Worm (Caenorhabditis elegans) whole organism, L1 larva: ENCODE data around the gene sri-27.
"Not testable (repeated sequence)": the region's sequence is repeated elsewhere in the genome, so short reads cannot be mapped to it uniquely, and the experiment has no call there.

Experiments used
- C04F5.9 ChIP-seq: sonication (generic microtip); optimal IDR thresholded peaks from 2 replicates; lab custom pipeline; 2016; ENCODE audit warnings: missing genetic modification characterization, missing compliant biosample characterization
- Y116A8C.19 ChIP-seq: sonication (generic microtip); optimal IDR thresholded peaks from 2 replicates; lab custom pipeline; 2016; ENCODE audit warnings: missing compliant biosample characterization, missing genetic modification characterization, borderline replicate concordance
- aha-1 ChIP-seq: fragments of 150-350 bp; optimal IDR thresholded peaks from 2 replicates; lab custom pipeline; 2014; ENCODE audit warnings: missing biosample characterization, missing genetic modification characterization
- alr-1 ChIP-seq: fragments of 200-800 bp; sonication (Bioruptor generic); optimal IDR thresholded peaks from 2 replicates; lab custom pipeline; 2018; ENCODE audit warnings: borderline replicate concordance, mild to moderate bottlenecking, missing genetic modification characterization, missing compliant biosample characterization
- aly-2 ChIP-seq: fragments of 150-350 bp; optimal IDR thresholded peaks from 2 replicates; lab custom pipeline; 2014; ENCODE audit warnings: missing biosample characterization, missing genetic modification characterization
- ama-1 ChIP-seq: fragments of 150-350 bp; optimal IDR thresholded peaks from 2 replicates; lab custom pipeline; 2014
- ceh-63 ChIP-seq: fragments of 200-800 bp; sonication (Bioruptor generic); optimal IDR thresholded peaks from 2 replicates; lab custom pipeline; 2018; ENCODE audit warnings: mild to moderate bottlenecking, missing genetic modification characterization, missing compliant biosample characterization
- ceh-88 ChIP-seq: fragments of 200-800 bp; sonication (Bioruptor generic); IDR thresholded peaks from 2 replicates; pipeline ENCODE4 v1.3.6; 2022; ENCODE audit warnings: missing genetic modification characterization, missing compliant biosample characterization
- ceh-90 ChIP-seq: sonication (generic microtip); optimal IDR thresholded peaks from 2 replicates; lab custom pipeline; 2016; ENCODE audit warnings: missing genetic modification characterization, missing compliant biosample characterization
- dpl-1 ChIP-seq, 3 experiments: fragments of 150-350 bp in 2 of 3; sonication (generic microtip) in 1 of 3; optimal IDR thresholded peaks; 2 replicates each; lab custom pipeline; 2014 to 2017; ENCODE audit warnings: missing biosample characterization in 3 of 3, missing genetic modification characterization in 3 of 3, missing genetic modification reagents in 3 of 3
- dsc-1 ChIP-seq: sonication (generic microtip); optimal IDR thresholded peaks from 2 replicates; lab custom pipeline; 2016; ENCODE audit warnings: mild to moderate bottlenecking, missing genetic modification characterization, missing compliant biosample characterization
- egl-27 ChIP-seq, 2 experiments: fragments of 150-350 bp in 1 of 2; sonication (generic microtip); optimal IDR thresholded peaks; 3 replicates each; lab custom pipeline; 2017 to 2018; ENCODE audit warnings: missing biosample characterization in 2 of 2, missing genetic modification characterization in 2 of 2, missing genetic modification reagents in 2 of 2
- elt-2 ChIP-seq: sonication (generic microtip); optimal IDR thresholded peaks from 2 replicates; lab custom pipeline; 2016; ENCODE audit warnings: missing genetic modification characterization, mild to moderate bottlenecking, inconsistent platforms, missing compliant biosample characterization, missing genetic modification reagents
- fkh-4 ChIP-seq: sonication (generic microtip); optimal IDR thresholded peaks from 2 replicates; lab custom pipeline; 2016; ENCODE audit warnings: missing compliant biosample characterization, missing genetic modification characterization, borderline replicate concordance
- fkh-8 ChIP-seq: sonication (generic microtip); optimal IDR thresholded peaks from 2 replicates; lab custom pipeline; 2016; ENCODE audit warnings: mild to moderate bottlenecking, missing genetic modification characterization, missing compliant biosample characterization
- grh-1 ChIP-seq: fragments of 200-800 bp; sonication (Bioruptor generic); IDR thresholded peaks from 2 replicates; pipeline ENCODE4 v1.3.6; 2022; ENCODE audit warnings: missing genetic modification reagents, missing genetic modification characterization, missing compliant biosample characterization
- hlh-17 ChIP-seq: fragments of 200-800 bp; sonication (Bioruptor generic); optimal IDR thresholded peaks from 2 replicates; lab custom pipeline; 2018; ENCODE audit warnings: missing genetic modification characterization, mild to moderate bottlenecking, missing compliant biosample characterization, moderate library complexity, borderline replicate concordance
- hpl-2 ChIP-seq: fragments of 150-350 bp; optimal IDR thresholded peaks from 2 replicates; lab custom pipeline; 2014; ENCODE audit warnings: missing biosample characterization, missing genetic modification reagents, missing genetic modification characterization
- irx-1 ChIP-seq: sonication (generic microtip); optimal IDR thresholded peaks from 2 replicates; lab custom pipeline; 2016; ENCODE audit warnings: missing genetic modification characterization, missing compliant biosample characterization
- isw-1 ChIP-seq: fragments of 200-800 bp; sonication (Bioruptor generic); IDR thresholded peaks from 2 replicates; pipeline ENCODE4 v1.3.6; 2022; ENCODE audit warnings: missing genetic modification characterization, missing compliant biosample characterization
- lin-14 ChIP-seq: fragments of 200-800 bp; sonication (Bioruptor generic); optimal IDR thresholded peaks from 2 replicates; lab custom pipeline; 2018; ENCODE audit warnings: mild to moderate bottlenecking, missing genetic modification characterization, moderate library complexity, missing compliant biosample characterization
- lin-15B ChIP-seq: fragments of 150-350 bp; sonication (generic microtip); optimal IDR thresholded peaks from 3 replicates; lab custom pipeline; 2014; ENCODE audit warnings: missing biosample characterization, missing genetic modification characterization
- lin-39 ChIP-seq: fragments of 150-350 bp; optimal IDR thresholded peaks from 2 replicates; lab custom pipeline; 2014; ENCODE audit warnings: missing biosample characterization, missing genetic modification reagents, missing genetic modification characterization
- mab-9 ChIP-seq: fragments of 200-800 bp; sonication (Bioruptor generic); IDR thresholded peaks from 2 replicates; pipeline ENCODE4 v1.3.6; 2022; ENCODE audit warnings: missing genetic modification reagents, missing genetic modification characterization, missing compliant biosample characterization
- mdl-1 ChIP-seq, 2 experiments: fragments of 150-350 bp; optimal IDR thresholded peaks; 2 replicates each; lab custom pipeline; 2014 to 2017; ENCODE audit warnings: missing biosample characterization in 2 of 2, missing genetic modification characterization in 2 of 2, inconsistent platforms in 1 of 2
- mef-2 ChIP-seq: fragments of 150-350 bp; optimal IDR thresholded peaks from 2 replicates; lab custom pipeline; 2014; ENCODE audit warnings: missing biosample characterization, missing genetic modification characterization
- mep-1 ChIP-seq: fragments of 150-350 bp; optimal IDR thresholded peaks from 2 replicates; lab custom pipeline; 2014; ENCODE audit warnings: missing biosample characterization, missing genetic modification characterization
- nhr-12 ChIP-seq: sonication (generic microtip); optimal IDR thresholded peaks from 2 replicates; lab custom pipeline; 2017; ENCODE audit warnings: missing biosample characterization, missing genetic modification characterization
- nhr-19 ChIP-seq: fragments of 200-800 bp; sonication (Bioruptor generic); conservative IDR thresholded peaks from 2 replicates; pipeline ENCODE4 v1.3.6; 2022; ENCODE audit warnings: missing genetic modification characterization, missing compliant biosample characterization
- nhr-20 ChIP-seq: sonication (generic microtip); optimal IDR thresholded peaks from 2 replicates; lab custom pipeline; 2016; ENCODE audit warnings: mild to moderate bottlenecking, missing genetic modification characterization, missing compliant biosample characterization
- nhr-47 ChIP-seq: sonication (generic microtip); optimal IDR thresholded peaks from 2 replicates; lab custom pipeline; 2016; ENCODE audit warnings: mild to moderate bottlenecking, missing genetic modification characterization, moderate library complexity, missing compliant biosample characterization
- nhr-76 ChIP-seq: sonication (generic microtip); optimal IDR thresholded peaks from 2 replicates; lab custom pipeline; 2017; ENCODE audit warnings: missing biosample characterization, missing genetic modification characterization
- nhr-85 ChIP-seq: sonication (generic microtip); peaks from one replicate; lab custom pipeline; 2016; ENCODE audit warnings: missing genetic modification characterization, inconsistent platforms, missing compliant biosample characterization
- nhr-90 ChIP-seq: sonication (generic microtip); optimal IDR thresholded peaks from 2 replicates; lab custom pipeline; 2016; ENCODE audit warnings: mild to moderate bottlenecking, missing genetic modification characterization, missing compliant biosample characterization; ENCODE audit not compliant: poor library complexity
- rnt-1 ChIP-seq: sonication (generic microtip); optimal IDR thresholded peaks from 2 replicates; lab custom pipeline; 2016; ENCODE audit warnings: mild to moderate bottlenecking, missing genetic modification characterization, moderate library complexity, missing compliant biosample characterization
- skn-1 ChIP-seq: fragments of 150-350 bp; optimal IDR thresholded peaks from 2 replicates; lab custom pipeline; 2014; ENCODE audit warnings: missing biosample characterization, missing genetic modification characterization
- sox-4 ChIP-seq: sonication (generic microtip); optimal IDR thresholded peaks from 2 replicates; lab custom pipeline; 2016; ENCODE audit warnings: missing genetic modification characterization, missing compliant biosample characterization
- sptf-1 ChIP-seq: fragments of 150-350 bp; optimal IDR thresholded peaks from 2 replicates; lab custom pipeline; 2014; ENCODE audit warnings: missing biosample characterization, missing genetic modification characterization
- sup-37 ChIP-seq: fragments of 200-800 bp; sonication (Bioruptor generic); optimal IDR thresholded peaks from 2 replicates; lab custom pipeline; 2018; ENCODE audit warnings: mild to moderate bottlenecking, missing genetic modification characterization, missing compliant biosample characterization
- swsn-7 ChIP-seq: sonication (generic microtip); optimal IDR thresholded peaks from 2 replicates; lab custom pipeline; 2016; ENCODE audit warnings: missing genetic modification characterization, missing compliant biosample characterization
- unc-130 ChIP-seq: fragments of 150-350 bp; optimal IDR thresholded peaks from 2 replicates; lab custom pipeline; 2017; ENCODE audit warnings: missing biosample characterization, missing genetic modification characterization, inconsistent platforms
- unc-86 ChIP-seq: sonication (generic microtip); optimal IDR thresholded peaks from 2 replicates; lab custom pipeline; 2016; ENCODE audit warnings: missing genetic modification characterization, missing compliant biosample characterization
- unc-98 ChIP-seq: fragments of 200-800 bp; sonication (Bioruptor generic); IDR thresholded peaks from 2 replicates; pipeline ENCODE4 v1.3.6; 2022; ENCODE audit warnings: missing genetic modification characterization, missing compliant biosample characterization
- vab-15 ChIP-seq: sonication (generic microtip); optimal IDR thresholded peaks from 2 replicates; lab custom pipeline; 2017; ENCODE audit warnings: missing genotype, mild to moderate bottlenecking, missing genetic modification characterization, missing compliant biosample characterization
- zag-1 ChIP-seq: fragments of 150-350 bp; optimal IDR thresholded peaks from 2 replicates; lab custom pipeline; 2014; ENCODE audit warnings: missing biosample characterization, missing genetic modification characterization
- ztf-11 ChIP-seq, 2 experiments: sonication (generic microtip); optimal IDR thresholded peaks; 2 replicates each; lab custom pipeline; 2016 to 2017; ENCODE audit warnings: missing genetic modification characterization in 2 of 2, missing biosample characterization in 1 of 2, missing compliant biosample characterization in 1 of 2

Gene sri-27

ce11 chrV:1693876-1694275, 31.6 kb upstream of the sri-27 start, which contains the start of gene Y46H3C.7:
Y46H3C.7 (minus strand) TSS chrV:1694022.
- TF ChIP-seq skn-1 (tag; lab: Kevin White, UChicago); sup-37 (GFP tag; lab: Kevin White, UChicago); mab-9: not testable (repeated sequence)

ce11 chrV:1698400-1698799, 27.1 kb upstream of the sri-27 start:
- TF ChIP-seq aha-1 (tag; lab: Kevin White, UChicago) (no peak), ztf-11 (tag; optimal IDR thresholded peaks at IDR 0.05; lab: Kevin White, UChicago) (no peak), nhr-20 (tag; lab: Kevin White, UChicago) (no peak), nhr-47 (tag; lab: Kevin White, UChicago) (no peak), ceh-88 (no peak), sptf-1 (no peak), aly-2 (no peak), sox-4 (tag; lab: Kevin White, UChicago) (no peak), alr-1 (no peak), unc-98 (GFP tag; lab: Robert Waterston, UW) (no peak), mab-9 (no peak), lin-14 (GFP tag; lab: Kevin White, UChicago) (no peak), mep-1 (tag; lab: Kevin White, UChicago) (no peak), grh-1 (no peak), unc-130 (tag; lab: Kevin White, UChicago) (no peak), swsn-7 (no peak), egl-27 (tag; optimal IDR thresholded peaks at IDR 0.05; lab: Kevin White, UChicago) (no peak), unc-86 (no peak), mef-2 (no peak)

- no peak for TF ChIP-seq ama-1 (lab: Kevin White, UChicago)
- no peak for TF ChIP-seq nhr-12 (tag; lab: Kevin White, UChicago)
- TF ChIP-seq isw-1 (GFP tag; lab: Robert Waterston, UW) = no peak
- TF ChIP-seq lin-39 = no peak
- TF ChIP-seq Y116A8C.19 (tag; lab: Kevin White, UChicago) = no peak
- no peak for TF ChIP-seq fkh-4 (tag; lab: Kevin White, UChicago)
- no peak for TF ChIP-seq ceh-90 (tag; lab: Kevin White, UChicago)
- no peak for TF ChIP-seq dsc-1 (tag; lab: Kevin White, UChicago)
- TF ChIP-seq vab-15 (tag; lab: Kevin White, UChicago) = no peak
- TF ChIP-seq lin-15B (tag; lab: Kevin White, UChicago) = no peak
- TF ChIP-seq nhr-76 = no peak
- TF ChIP-seq mef-2 = no peak
- no peak for TF ChIP-seq mab-9
- TF ChIP-seq irx-1 (tag; lab: Kevin White, UChicago) = no peak
- TF ChIP-seq mdl-1 (tag; optimal IDR thresholded peaks at IDR 0.05; lab: Kevin White, UChicago) = no peak
- no peak for TF ChIP-seq elt-2 (tag; lab: Kevin White, UChicago)
- no peak for TF ChIP-seq hlh-17 (GFP tag; lab: Kevin White, UChicago)
- TF ChIP-seq ceh-63 (GFP tag; lab: Kevin White, UChicago) = no peak
- no peak for TF ChIP-seq alr-1
These were observed 26.1 kb upstream of the sri-27 start for ce11 chrV:1699228-1699795.

DNA sequence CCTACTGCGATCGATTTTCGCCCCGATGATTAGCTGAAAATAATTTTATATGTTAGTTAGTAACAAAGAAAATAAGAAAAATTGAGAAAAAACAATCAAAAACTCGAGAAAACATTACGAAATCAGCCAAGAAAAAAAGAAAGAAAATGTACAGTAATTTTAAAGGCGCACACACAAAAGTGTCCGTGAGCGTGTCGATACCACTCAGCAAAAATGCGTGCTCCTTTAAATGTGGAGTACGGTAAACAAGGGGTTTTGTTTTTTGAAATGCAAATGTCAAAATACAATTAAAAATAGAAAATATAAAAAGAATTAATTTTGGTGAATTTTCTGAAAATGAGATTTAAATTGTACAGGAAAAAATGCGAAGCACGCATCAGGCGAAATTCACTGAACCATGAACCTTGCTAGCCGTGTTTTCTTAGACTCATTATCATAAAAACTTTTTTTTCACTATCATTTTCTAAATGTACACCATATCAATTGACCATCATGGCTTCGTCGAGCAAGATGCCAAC, 23.8 kb upstream of the sri-27 start, which contains the start of gene srw-90:
Gene srw-90, plus strand, starts transcription at position 468 of the 518 bp plus-strand sequence.
- TF ChIP-seq alr-1 (no peak), swsn-7 (no peak), rnt-1 (no peak), nhr-90 (no peak), hpl-2 (GFP tag; lab: Kevin White, UChicago) (no peak), nhr-85 (tag; lab: Kevin White, UChicago) (no peak), zag-1 (tag; lab: Kevin White, UChicago) (no peak), dpl-1 (GFP tag; optimal IDR thresholded peaks at IDR 0.05; lab: Kevin White, UChicago) (no peak), C04F5.9 (tag; lab: Kevin White, UChicago) (no peak), dsc-1 (tag; lab: Kevin White, UChicago) (no peak), sox-4 (tag; lab: Kevin White, UChicago) (no peak), fkh-4 (tag; lab: Kevin White, UChicago) (no peak), nhr-19 (GFP tag; lab: Robert Waterston, UW) (no peak), fkh-8 (tag; lab: Kevin White, UChicago) (no peak)
- TF ChIP-seq, all 84 proteins: peak for 0
